Worm (Caenorhabditis elegans) whole organism, early embryonic: ENCODE results near the gene Y105C5B.15.

Experiments used
- B0310.2 ChIP-seq: sonication (generic microtip); optimal IDR thresholded peaks from 2 replicates; lab custom pipeline; 2016; ENCODE audit warnings: mild to moderate bottlenecking, missing genetic modification characterization, missing compliant biosample characterization
- F13C5.2 ChIP-seq: sonication (generic microtip); optimal IDR thresholded peaks from 2 replicates; lab custom pipeline; 2017; ENCODE audit warnings: mild to moderate bottlenecking, missing genetic modification characterization, inconsistent platforms, missing compliant biosample characterization
- aly-1 ChIP-seq: sonication (generic microtip); optimal IDR thresholded peaks from 2 replicates; lab custom pipeline; 2016; ENCODE audit warnings: missing genetic modification characterization, missing compliant biosample characterization
- ama-1 ChIP-seq: fragments of 150-350 bp; optimal IDR thresholded peaks from 2 replicates; lab custom pipeline; 2014
- ceh-13 ChIP-seq: fragments of 200-800 bp; sonication (Bioruptor generic); optimal IDR thresholded peaks from 2 replicates; lab custom pipeline; 2018; ENCODE audit warnings: mild to moderate bottlenecking, missing genetic modification characterization, missing compliant biosample characterization
- ceh-36 ChIP-seq: sonication (generic microtip); optimal IDR thresholded peaks from 2 replicates; lab custom pipeline; 2016; ENCODE audit warnings: missing genetic modification characterization, inconsistent platforms, missing compliant biosample characterization
- ets-7 ChIP-seq: sonication (generic microtip); optimal IDR thresholded peaks from 2 replicates; lab custom pipeline; 2016; ENCODE audit warnings: missing genotype, missing genetic modification characterization, missing compliant biosample characterization
- flt-1 ChIP-seq: fragments of 200-800 bp; sonication (Bioruptor generic); IDR thresholded peaks from 2 replicates; pipeline ENCODE4 v1.3.6; 2022; ENCODE audit warnings: missing genetic modification characterization, missing compliant biosample characterization
- hmbx-1 ChIP-seq: sonication (generic microtip); optimal IDR thresholded peaks from 2 replicates; lab custom pipeline; 2016; ENCODE audit warnings: mild to moderate bottlenecking, missing genetic modification characterization, missing compliant biosample characterization
- hmg-4 ChIP-seq: fragments of 200-800 bp; sonication (Bioruptor generic); optimal IDR thresholded peaks from 2 replicates; lab custom pipeline; 2018; ENCODE audit warnings: mild to moderate bottlenecking, missing genetic modification characterization, missing compliant biosample characterization
- hnd-1 ChIP-seq: sonication (generic microtip); optimal IDR thresholded peaks from 2 replicates; lab custom pipeline; 2016; ENCODE audit warnings: missing genetic modification characterization, missing compliant biosample characterization
- pes-1 ChIP-seq: fragments of 200-800 bp; sonication (Bioruptor generic); IDR thresholded peaks from 2 replicates; pipeline ENCODE4 v1.3.6; 2022; ENCODE audit warnings: missing genetic modification reagents, missing genetic modification characterization, missing compliant biosample characterization
- scrt-1 ChIP-seq: fragments of 200-800 bp; sonication (Bioruptor generic); IDR thresholded peaks from 2 replicates; pipeline ENCODE4 v1.3.6; 2022; ENCODE audit warnings: missing genetic modification characterization, missing compliant biosample characterization
- sea-1 ChIP-seq: fragments of 200-800 bp; sonication (Bioruptor generic); conservative IDR thresholded peaks from 2 replicates; pipeline ENCODE4 v1.3.6; 2022; ENCODE audit warnings: missing genetic modification characterization, missing compliant biosample characterization
- tbx-11 ChIP-seq: fragments of 200-800 bp; sonication (Bioruptor generic); IDR thresholded peaks from 2 replicates; pipeline ENCODE4 v1.3.6; 2022; ENCODE audit warnings: missing genetic modification characterization, missing compliant biosample characterization
- tbx-37 ChIP-seq: fragments of 200-800 bp; sonication (Bioruptor generic); conservative IDR thresholded peaks from 2 replicates; pipeline ENCODE4 v1.3.6; 2022; ENCODE audit warnings: missing genetic modification reagents, missing genetic modification characterization, missing compliant biosample characterization
- tra-4 ChIP-seq: sonication (generic microtip); optimal IDR thresholded peaks from 2 replicates; lab custom pipeline; 2017; ENCODE audit warnings: missing genetic modification characterization, missing compliant biosample characterization

The Y105C5B.15 gene

DNA sequence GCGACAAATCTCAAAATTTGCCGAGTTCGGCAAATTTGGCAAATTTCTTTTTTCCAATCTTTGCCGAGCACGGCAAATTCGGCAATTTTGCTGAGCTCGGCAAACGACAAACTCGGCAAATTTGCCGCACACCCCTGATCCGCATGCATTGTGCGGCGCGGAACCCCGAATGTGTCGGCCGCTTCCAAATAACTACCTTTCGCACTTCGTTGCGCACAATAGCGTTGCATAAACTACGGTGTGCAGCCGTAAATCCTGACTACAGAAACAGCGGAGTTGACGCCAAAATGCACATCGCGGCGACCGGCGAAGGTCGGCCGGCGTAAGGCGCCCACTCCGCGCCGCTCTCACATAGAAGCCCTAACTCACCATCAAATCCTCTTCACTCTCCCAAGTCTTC is 13.3 kb upstream of the Y105C5B.15 start:
- TF ChIP-seq pes-1 (GFP tag; lab: Robert Waterston, UW): no peak
- TF ChIP-seq tbx-11 (GFP tag; lab: Robert Waterston, UW): no peak
- no peak for TF ChIP-seq ceh-36
- TF ChIP-seq hnd-1 (tag; lab: Kevin White, UChicago): no peak

ce11 chrIV:15940811-15941210 is 10.9 kb upstream of the Y105C5B.15 start:
- TF ChIP-seq aly-1 (tag; lab: Kevin White, UChicago) (no peak), hmbx-1 (tag; lab: Kevin White, UChicago) (no peak), ceh-13 (no peak), hmg-4 (GFP tag; lab: Kevin White, UChicago) (no peak), sea-1 (GFP tag; lab: Robert Waterston, UW) (no peak), tra-4 (tag; lab: Kevin White, UChicago) (no peak), ama-1 (lab: Kevin White, UChicago) (no peak), B0310.2 (tag; lab: Kevin White, UChicago) (no peak), F13C5.2 (tag; lab: Kevin White, UChicago) (no peak), tbx-11 (GFP tag; lab: Robert Waterston, UW) (no peak), hnd-1 (tag; lab: Kevin White, UChicago) (no peak), ceh-36 (no peak)

- TF ChIP-seq pes-1 (GFP tag; lab: Robert Waterston, UW): no peak
- TF ChIP-seq ets-7: no peak
- no peak for TF ChIP-seq hmbx-1 (tag; lab: Kevin White, UChicago)
- no peak for TF ChIP-seq ceh-13
Measured at ce11 chrIV:15941403-15941802, 10.3 kb upstream of the Y105C5B.15 start, which contains the start of gene Y105C5B.11. Y105C5B.11 (minus strand) TSS chrIV:15941503.

- TF ChIP-seq ets-7 (no peak), tra-4 (tag; lab: Kevin White, UChicago) (no peak), hnd-1 (tag; lab: Kevin White, UChicago) (no peak), hmg-4 (GFP tag; lab: Kevin White, UChicago) (no peak), B0310.2 (tag; lab: Kevin White, UChicago) (no peak), F13C5.2 (tag; lab: Kevin White, UChicago) (no peak), scrt-1 (GFP tag; lab: Robert Waterston, UW) (no peak), pes-1 (GFP tag; lab: Robert Waterston, UW) (no peak), tbx-37 (GFP tag; lab: Robert Waterston, UW) (no peak), ceh-36 (no peak), sea-1 (GFP tag; lab: Robert Waterston, UW) (no peak), tbx-11 (GFP tag; lab: Robert Waterston, UW) (no peak), flt-1 (no peak), ceh-13 (no peak), ama-1 (lab: Kevin White, UChicago) (no peak), aly-1 (tag; lab: Kevin White, UChicago) (no peak)
Measured at ce11 chrIV:15946507-15946906, 5.2 kb upstream of the Y105C5B.15 start, which contains the start of gene skr-10. skr-10 (plus strand) TSS chrIV:15946807.

ce11 chrIV:15949995-15950394 is 1.7 kb upstream of the Y105C5B.15 start:
- TF ChIP-seq aly-1 (tag; lab: Kevin White, UChicago) (no peak), B0310.2 (tag; lab: Kevin White, UChicago) (no peak), F13C5.2 (tag; lab: Kevin White, UChicago) (no peak)

DNA sequence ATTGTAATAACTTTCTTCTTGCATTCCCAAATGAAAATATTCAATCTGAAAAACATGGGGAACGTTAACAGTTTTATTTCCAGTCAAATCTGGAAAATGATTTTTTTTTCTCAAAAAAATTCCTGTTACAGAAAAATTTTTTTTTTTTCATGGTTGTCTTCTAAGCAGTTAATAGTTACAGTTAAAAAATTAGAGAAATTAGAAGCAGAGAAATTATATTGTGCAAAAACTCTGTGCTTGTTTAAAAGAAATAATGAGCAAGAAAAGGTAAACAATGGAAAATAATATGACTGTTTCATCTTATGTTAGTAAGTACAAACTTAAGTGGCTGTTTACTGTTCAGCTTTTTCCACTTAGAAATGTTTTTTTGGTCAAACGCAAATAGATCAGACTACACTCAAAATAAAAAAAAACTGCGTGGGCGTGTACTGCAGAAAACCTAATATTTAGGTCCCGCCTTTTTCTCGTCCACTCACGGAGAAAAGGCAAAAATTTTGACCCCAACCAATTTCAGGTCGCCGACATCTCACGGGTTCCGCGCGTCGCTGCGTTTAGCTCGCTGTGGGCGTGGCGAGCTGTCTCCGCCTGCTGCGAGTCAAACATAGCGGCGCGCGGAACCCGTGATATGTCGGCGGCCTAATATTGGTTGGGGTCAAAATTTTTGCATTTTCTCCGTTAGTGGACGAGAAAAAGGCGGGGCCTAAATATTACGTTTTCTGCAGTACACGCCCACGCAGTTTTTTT is 726 bp upstream of the Y105C5B.15 start, which contains the start of gene ifas-3:
TSS of gene ifas-3 (minus strand) at position 51 of the 744 bp plus-strand sequence.
- TF ChIP-seq ceh-13 (no peak), pes-1 (GFP tag; lab: Robert Waterston, UW) (no peak), scrt-1 (GFP tag; lab: Robert Waterston, UW) (no peak), hmg-4 (GFP tag; lab: Kevin White, UChicago) (no peak), F13C5.2 (tag; lab: Kevin White, UChicago) (no peak), ceh-36 (no peak), tbx-11 (GFP tag; lab: Robert Waterston, UW) (no peak), ama-1 (lab: Kevin White, UChicago) (no peak), aly-1 (tag; lab: Kevin White, UChicago) (no peak), hmbx-1 (tag; lab: Kevin White, UChicago) (no peak)

ce11 chrIV:15953689-15954088 is 2.0 kb downstream of the Y105C5B.15 start:
- TF ChIP-seq sea-1 (GFP tag; lab: Robert Waterston, UW) (no peak), hnd-1 (tag; lab: Kevin White, UChicago) (no peak)

ce11 chrIV:15955349-15955748 is 3.6 kb downstream of the Y105C5B.15 start:
- TF ChIP-seq flt-1 (no peak), F13C5.2 (tag; lab: Kevin White, UChicago) (no peak), hmg-4 (GFP tag; lab: Kevin White, UChicago) (no peak)

- TF ChIP-seq hmbx-1 (tag; lab: Kevin White, UChicago) (no peak), F13C5.2 (tag; lab: Kevin White, UChicago) (no peak), ceh-36 (no peak), tra-4 (tag; lab: Kevin White, UChicago) (no peak), tbx-37 (GFP tag; lab: Robert Waterston, UW) (no peak), tbx-11 (GFP tag; lab: Robert Waterston, UW) (no peak), aly-1 (tag; lab: Kevin White, UChicago) (no peak), hnd-1 (tag; lab: Kevin White, UChicago) (no peak), pes-1 (GFP tag; lab: Robert Waterston, UW) (no peak), flt-1 (no peak), B0310.2 (tag; lab: Kevin White, UChicago) (no peak), ama-1 (lab: Kevin White, UChicago) (no peak), hmg-4 (GFP tag; lab: Kevin White, UChicago) (no peak), ets-7 (no peak), ceh-13 (no peak)
Measured at ce11 chrIV:15961069-15961468, 9.3 kb downstream of the Y105C5B.15 start.
